Worm (Caenorhabditis elegans) whole organism, L1 larva: ENCODE results near the gene srz-63.

ENCODE experiments used
- ama-1 ChIP-seq: fragments of 150-350 bp; optimal IDR thresholded peaks from 2 replicates; lab custom pipeline; 2014
- blmp-1 ChIP-seq: fragments of 150-350 bp; optimal IDR thresholded peaks from 2 replicates; lab custom pipeline; 2014; ENCODE audit warnings: missing biosample characterization, missing genetic modification characterization
- egl-27 ChIP-seq, 2 experiments: fragments of 150-350 bp in 1 of 2; sonication (generic microtip); optimal IDR thresholded peaks; 3 replicates each; lab custom pipeline; 2017 to 2018; ENCODE audit warnings: missing biosample characterization in 2 of 2, missing genetic modification characterization in 2 of 2, missing genetic modification reagents in 2 of 2
- elt-2 ChIP-seq: sonication (generic microtip); optimal IDR thresholded peaks from 2 replicates; lab custom pipeline; 2016; ENCODE audit warnings: missing genetic modification characterization, mild to moderate bottlenecking, inconsistent platforms, missing compliant biosample characterization, missing genetic modification reagents
- ets-5 ChIP-seq: fragments of 200-800 bp; sonication (Bioruptor generic); IDR thresholded peaks from 2 replicates; pipeline ENCODE4 v1.3.6; 2022; ENCODE audit warnings: missing genetic modification characterization, missing compliant biosample characterization
- fkh-4 ChIP-seq: sonication (generic microtip); optimal IDR thresholded peaks from 2 replicates; lab custom pipeline; 2016; ENCODE audit warnings: missing compliant biosample characterization, missing genetic modification characterization, borderline replicate concordance
- irx-1 ChIP-seq: sonication (generic microtip); optimal IDR thresholded peaks from 2 replicates; lab custom pipeline; 2016; ENCODE audit warnings: missing genetic modification characterization, missing compliant biosample characterization
- lin-15B ChIP-seq: fragments of 150-350 bp; sonication (generic microtip); optimal IDR thresholded peaks from 3 replicates; lab custom pipeline; 2014; ENCODE audit warnings: missing biosample characterization, missing genetic modification characterization
- nhr-11 ChIP-seq: fragments of 150-350 bp; optimal IDR thresholded peaks from 2 replicates; lab custom pipeline; 2014; ENCODE audit warnings: missing biosample characterization, missing genetic modification characterization
- nhr-20 ChIP-seq: sonication (generic microtip); optimal IDR thresholded peaks from 2 replicates; lab custom pipeline; 2016; ENCODE audit warnings: mild to moderate bottlenecking, missing genetic modification characterization, missing compliant biosample characterization
- nhr-77 ChIP-seq: fragments of 150-350 bp; optimal IDR thresholded peaks from 2 replicates; lab custom pipeline; 2014; ENCODE audit warnings: missing biosample characterization, missing genetic modification characterization
- pqm-1 ChIP-seq: sonication (generic microtip); optimal IDR thresholded peaks from 3 replicates; lab custom pipeline; 2017; ENCODE audit warnings: missing biosample characterization, missing genetic modification characterization

ce11 chrII:1244420-1244959, 34.0 kb upstream of the srz-63 start:
- TF ChIP-seq ets-5 (GFP tag; lab: Robert Waterston, UW) (no peak), nhr-77 (no peak), elt-2 (tag; lab: Kevin White, UChicago) (no peak), ama-1 (lab: Kevin White, UChicago) (no peak), lin-15B (tag; lab: Kevin White, UChicago) (no peak), nhr-20 (tag; lab: Kevin White, UChicago) (no peak), fkh-4 (no peak), nhr-11 (no peak), egl-27 (tag; optimal IDR thresholded peaks at IDR 0.05; lab: Kevin White, UChicago) (no peak), irx-1 (tag; lab: Kevin White, UChicago) (no peak), pqm-1 (no peak), blmp-1 (tag; lab: Kevin White, UChicago) (peak; percentile 92)
